Fruit fly (Drosophila melanogaster): ENCODE measurements around the gene pasi1.

- TF ChIP-seq OdsH (GFP tag; optimal IDR thresholded peaks at IDR 0.05): no peak
- TF ChIP-seq h (GFP tag; optimal IDR thresholded peaks at IDR 0.05): no peak
- no peak for TF ChIP-seq CG9705 (GFP tag; optimal IDR thresholded peaks at IDR 0.05)
These were observed 4.9 kb upstream of the pasi1 start for dm6 chr3R:17789937-17790336.
